Fruit fly (Drosophila melanogaster) S2 (cell line): ENCODE measurements around the gene Hs6st.

ENCODE experiments used
- CG8478 ChIP-seq: fragments of >200 bp; optimal IDR thresholded peaks from 2 replicates; lab custom pipeline; 2018
- CTCF ChIP-seq, 2 experiments: fragments of >200 bp; optimal IDR thresholded peaks; 2 replicates each; lab custom pipeline; 2018

DNA sequence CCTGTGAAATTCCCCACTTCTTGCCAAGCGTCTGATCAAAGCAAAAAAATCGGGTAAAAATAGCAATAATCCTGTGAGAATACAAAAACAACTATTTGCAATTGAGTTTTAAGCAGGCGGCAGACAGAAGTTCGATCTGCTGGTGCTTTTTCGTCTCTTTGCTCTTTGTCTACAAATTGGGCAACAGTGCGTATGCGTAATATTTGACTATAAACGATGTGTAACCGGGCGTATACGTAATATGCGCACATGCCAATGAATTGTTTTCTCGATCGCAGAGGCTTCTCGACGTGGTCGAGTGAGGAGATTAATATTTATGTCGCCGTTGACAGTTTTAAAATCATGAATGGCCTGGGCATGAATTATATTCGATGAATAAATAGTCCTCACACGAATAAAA lies 113.0 kb downstream of the Hs6st start:
- no peak for TF ChIP-seq CTCF (optimal IDR thresholded peaks at IDR 0.05; lab: Kevin White, UChicago)
- no peak for TF ChIP-seq CG8478 (lab: Kevin White, UChicago)
